Fruit fly (Drosophila melanogaster) whole organism, embryonic: ENCODE results near the gene CG15643.

ENCODE experiments used
- ATbp ChIP-seq: fragments of 200-800 bp; sonication (Bioruptor generic); optimal IDR thresholded peaks from 2 replicates; lab custom pipeline; 2017; ENCODE audit warnings: missing biosample characterization, mild to moderate bottlenecking, missing genetic modification characterization, missing genetic modification reagents
- CG10462 ChIP-seq: fragments of 200-800 bp; sonication (Bioruptor generic); optimal IDR thresholded peaks from 2 replicates; lab custom pipeline; 2016; ENCODE audit warnings: missing biosample characterization, missing genetic modification characterization
- CG12236 ChIP-seq: fragments of 200-800 bp; sonication (Bioruptor generic); optimal IDR thresholded peaks from 2 replicates; lab custom pipeline; 2016; ENCODE audit warnings: missing biosample characterization, missing genetic modification characterization
- CG17361 ChIP-seq: fragments of 200-800 bp; sonication (Bioruptor generic); IDR thresholded peaks from 3 replicates; pipeline ENCODE4 v1.3.6; 2022; ENCODE audit warnings: missing biosample characterization, missing genetic modification characterization
- CG1792 ChIP-seq: fragments of 200-800 bp; sonication (Bioruptor generic); optimal IDR thresholded peaks from 2 replicates; lab custom pipeline; 2016; ENCODE audit warnings: missing biosample characterization, missing genetic modification characterization
- CG3281 ChIP-seq: fragments of 200-800 bp; sonication (Bioruptor generic); optimal IDR thresholded peaks from 3 replicates; lab custom pipeline; 2017; ENCODE audit warnings: missing biosample characterization, mild to moderate bottlenecking, missing genetic modification characterization
- CG34422 ChIP-seq: fragments of 200-800 bp; sonication (Bioruptor generic); IDR thresholded peaks from 3 replicates; pipeline ENCODE4 v1.3.6; 2022; ENCODE audit warnings: missing biosample characterization, missing genetic modification characterization
- CG6765 ChIP-seq: fragments of 200-800 bp; sonication (Bioruptor generic); optimal IDR thresholded peaks from 3 replicates; lab custom pipeline; 2017; ENCODE audit warnings: missing biosample characterization, mild to moderate bottlenecking, missing genetic modification characterization
- Hr39 ChIP-seq: fragments of >200 bp; optimal IDR thresholded peaks from 2 replicates; lab custom pipeline; 2017
- MBD-R2 ChIP-seq: fragments of 200-800 bp; sonication (Bioruptor generic); IDR thresholded peaks from 2 replicates; pipeline ENCODE4 v1.3.6; 2022; ENCODE audit warnings: missing biosample characterization, missing genetic modification characterization
- Vsx1 ChIP-seq: fragments of 200-800 bp; sonication (Bioruptor generic); optimal IDR thresholded peaks from 2 replicates; lab custom pipeline; 2017; ENCODE audit warnings: missing biosample characterization, mild to moderate bottlenecking, missing genetic modification characterization, missing genetic modification reagents
- ken ChIP-seq: fragments of 200-800 bp; sonication (Bioruptor generic); IDR thresholded peaks from 3 replicates; pipeline ENCODE4 v1.3.6; 2022; ENCODE audit warnings: missing biosample characterization, missing genetic modification characterization
- mam ChIP-seq: fragments of 200-800 bp; sonication (Bioruptor generic); optimal IDR thresholded peaks from 3 replicates; lab custom pipeline; 2016; ENCODE audit warnings: missing biosample characterization, missing genetic modification characterization
- shn ChIP-seq: fragments of 200-800 bp; sonication (Bioruptor generic); optimal IDR thresholded peaks from 3 replicates; lab custom pipeline; 2016; ENCODE audit warnings: missing biosample characterization, missing genetic modification characterization

DNA sequence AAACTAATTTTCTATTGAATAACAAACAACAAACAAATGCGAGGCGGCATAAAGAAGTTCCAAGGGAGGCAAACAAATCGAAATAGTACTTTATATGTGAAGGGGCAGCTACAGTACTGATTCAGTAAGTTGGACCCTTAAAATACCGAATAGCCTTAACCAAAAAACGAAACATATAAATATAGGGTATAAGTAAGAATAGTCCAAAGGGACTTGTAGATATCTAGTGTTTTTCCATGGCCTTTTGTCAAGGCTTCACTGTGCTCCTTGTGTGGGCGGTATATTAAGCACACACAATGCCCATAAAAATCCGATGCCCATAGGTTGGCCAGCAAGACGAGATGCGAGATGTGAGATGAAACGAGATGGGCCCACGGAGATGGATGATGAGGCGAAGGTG is 39.9 kb downstream of the CG15643 start:
- TF ChIP-seq CG1792 (GFP tag; lab: Kevin White, UChicago) (no peak), Hr39 (no peak), MBD-R2 (GFP tag; lab: Robert Waterston, UW) (peak; percentile 26; the same call in 1 of the 2 replicates), ATbp (GFP tag; lab: Kevin White, UChicago) (peak; percentile 34), CG10462 (GFP tag; lab: Kevin White, UChicago) (no peak), Vsx1 (GFP tag; lab: Kevin White, UChicago) (no peak), CG6765 (no peak), CG17361 (GFP tag; lab: Robert Waterston, UW) (0 out of 3 replicates have a peak, but pooled peaks have one; percentile 32), mam (GFP tag; lab: Kevin White, UChicago) (peak; percentile 41), CG3281 (peak; percentile 17), CG34422 (GFP tag; lab: Robert Waterston, UW) (0 out of 3 replicates have a peak, but pooled peaks have one; percentile 41), CG12236 (GFP tag; lab: Kevin White, UChicago) (no peak), shn (GFP tag; lab: Kevin White, UChicago) (no peak), ken (GFP tag; lab: Robert Waterston, UW) (peak; percentile 53; the same call in 1 of the 3 replicates)
